Fruit fly (Drosophila melanogaster): ENCODE results near the gene CG8353.
A peak's percentile ranks its signal among the peaks of the same experiment; 100 is the strongest.

dm6 chr2L:8211070-8211469 is 2.8 kb upstream of the CG8353 start, which contains the start of gene Ssb-c31a:
- peak; percentile 14 for TF ChIP-seq CG14655 (GFP tag; optimal IDR thresholded peaks at IDR 0.05)
- TF ChIP-seq D1 (tag; optimal IDR thresholded peaks at IDR 0.05), result no peak
- 0 out of 3 replicates have a peak, but pooled peaks have one; percentile 3 for TF ChIP-seq CG4496 (GFP tag; IDR thresholded peaks at IDR 0.05)
- no peak; the same call in 1 of the 2 replicates for TF ChIP-seq CG32121 (GFP tag; IDR thresholded peaks at IDR 0.05)
- peak; percentile 30 for TF ChIP-seq Pif1B (GFP tag; optimal IDR thresholded peaks at IDR 0.05)
- peak; percentile 48 for TF ChIP-seq Pif1A (GFP tag; optimal IDR thresholded peaks at IDR 0.05)
